Worm (Caenorhabditis elegans) whole organism, L1 larva: ENCODE data around the gene cgt-1.

Source experiments
- C16A3.4 ChIP-seq: fragments of 150-350 bp; optimal IDR thresholded peaks from 2 replicates; lab custom pipeline; 2014; ENCODE audit warnings: missing biosample characterization, missing genetic modification characterization
- C34B4.2 ChIP-seq: sonication (generic microtip); optimal IDR thresholded peaks from 2 replicates; lab custom pipeline; 2017; ENCODE audit warnings: mild to moderate bottlenecking, missing genetic modification characterization, missing compliant biosample characterization
- blmp-1 ChIP-seq: fragments of 150-350 bp; optimal IDR thresholded peaks from 2 replicates; lab custom pipeline; 2014; ENCODE audit warnings: missing biosample characterization, missing genetic modification characterization
- ceh-63 ChIP-seq: fragments of 200-800 bp; sonication (Bioruptor generic); optimal IDR thresholded peaks from 2 replicates; lab custom pipeline; 2018; ENCODE audit warnings: mild to moderate bottlenecking, missing genetic modification characterization, missing compliant biosample characterization
- ceh-88 ChIP-seq: fragments of 200-800 bp; sonication (Bioruptor generic); IDR thresholded peaks from 2 replicates; pipeline ENCODE4 v1.3.6; 2022; ENCODE audit warnings: missing genetic modification characterization, missing compliant biosample characterization
- ces-1 ChIP-seq: fragments of 150-350 bp; optimal IDR thresholded peaks from 2 replicates; lab custom pipeline; 2014; ENCODE audit warnings: missing biosample characterization, missing genetic modification reagents, missing genetic modification characterization
- efl-1 ChIP-seq, 4 experiments: fragments of 150-350 bp; optimal IDR thresholded peaks in 3 of 4; peaks in 1 of 4; 1 replicate in 1 of 4; 2 replicates in 3 of 4; lab custom pipeline; 2014; ENCODE audit warnings: missing biosample characterization in 2 of 4, missing genetic modification characterization in 2 of 4, missing genetic modification reagents in 2 of 4
- efl-3 ChIP-seq: fragments of 200-800 bp; sonication (Bioruptor generic); optimal IDR thresholded peaks from 2 replicates; lab custom pipeline; 2018; ENCODE audit warnings: mild to moderate bottlenecking, missing genetic modification characterization, missing compliant biosample characterization
- egl-13 ChIP-seq: sonication (generic microtip); optimal IDR thresholded peaks from 2 replicates; lab custom pipeline; 2016; ENCODE audit warnings: missing genotype, missing genetic modification reagents, missing genetic modification characterization, missing compliant biosample characterization
- elt-2 ChIP-seq: sonication (generic microtip); optimal IDR thresholded peaks from 2 replicates; lab custom pipeline; 2016; ENCODE audit warnings: missing genetic modification characterization, mild to moderate bottlenecking, inconsistent platforms, missing compliant biosample characterization, missing genetic modification reagents
- fkh-8 ChIP-seq: sonication (generic microtip); optimal IDR thresholded peaks from 2 replicates; lab custom pipeline; 2016; ENCODE audit warnings: mild to moderate bottlenecking, missing genetic modification characterization, missing compliant biosample characterization
- hlh-17 ChIP-seq: fragments of 200-800 bp; sonication (Bioruptor generic); optimal IDR thresholded peaks from 2 replicates; lab custom pipeline; 2018; ENCODE audit warnings: missing genetic modification characterization, mild to moderate bottlenecking, missing compliant biosample characterization, moderate library complexity, borderline replicate concordance
- hpl-2 ChIP-seq: fragments of 150-350 bp; optimal IDR thresholded peaks from 2 replicates; lab custom pipeline; 2014; ENCODE audit warnings: missing biosample characterization, missing genetic modification reagents, missing genetic modification characterization
- irx-1 ChIP-seq: sonication (generic microtip); optimal IDR thresholded peaks from 2 replicates; lab custom pipeline; 2016; ENCODE audit warnings: missing genetic modification characterization, missing compliant biosample characterization
- jun-1 ChIP-seq: fragments of 150-350 bp; optimal IDR thresholded peaks from 2 replicates; lab custom pipeline; 2014; ENCODE audit warnings: missing biosample characterization, missing genetic modification reagents, missing genetic modification characterization
- lin-13 ChIP-seq: fragments of 150-350 bp; optimal IDR thresholded peaks from 2 replicates; lab custom pipeline; 2014; ENCODE audit warnings: missing biosample characterization, missing genetic modification reagents, missing genetic modification characterization
- lin-15B ChIP-seq: fragments of 150-350 bp; sonication (generic microtip); optimal IDR thresholded peaks from 3 replicates; lab custom pipeline; 2014; ENCODE audit warnings: missing biosample characterization, missing genetic modification characterization
- lin-39 ChIP-seq: fragments of 150-350 bp; optimal IDR thresholded peaks from 2 replicates; lab custom pipeline; 2014; ENCODE audit warnings: missing biosample characterization, missing genetic modification reagents, missing genetic modification characterization
- lsy-2 ChIP-seq, 2 experiments: fragments of 150-350 bp; optimal IDR thresholded peaks; 2 replicates each; lab custom pipeline; 2014; ENCODE audit warnings: missing biosample characterization in 2 of 2, missing genetic modification characterization in 2 of 2
- mab-9 ChIP-seq: fragments of 200-800 bp; sonication (Bioruptor generic); IDR thresholded peaks from 2 replicates; pipeline ENCODE4 v1.3.6; 2022; ENCODE audit warnings: missing genetic modification reagents, missing genetic modification characterization, missing compliant biosample characterization
- mep-1 ChIP-seq: fragments of 150-350 bp; optimal IDR thresholded peaks from 2 replicates; lab custom pipeline; 2014; ENCODE audit warnings: missing biosample characterization, missing genetic modification characterization
- nhr-12 ChIP-seq: sonication (generic microtip); optimal IDR thresholded peaks from 2 replicates; lab custom pipeline; 2017; ENCODE audit warnings: missing biosample characterization, missing genetic modification characterization
- nhr-28 ChIP-seq: fragments of 150-350 bp; optimal IDR thresholded peaks from 2 replicates; lab custom pipeline; 2014; ENCODE audit warnings: missing biosample characterization, missing genetic modification characterization
- nhr-47 ChIP-seq: sonication (generic microtip); optimal IDR thresholded peaks from 2 replicates; lab custom pipeline; 2016; ENCODE audit warnings: mild to moderate bottlenecking, missing genetic modification characterization, moderate library complexity, missing compliant biosample characterization
- nhr-76 ChIP-seq: sonication (generic microtip); optimal IDR thresholded peaks from 2 replicates; lab custom pipeline; 2017; ENCODE audit warnings: missing biosample characterization, missing genetic modification characterization
- nhr-90 ChIP-seq: sonication (generic microtip); optimal IDR thresholded peaks from 2 replicates; lab custom pipeline; 2016; ENCODE audit warnings: mild to moderate bottlenecking, missing genetic modification characterization, missing compliant biosample characterization; ENCODE audit not compliant: poor library complexity
- pag-3 ChIP-seq: sonication (generic microtip); optimal IDR thresholded peaks from 2 replicates; lab custom pipeline; 2017; ENCODE audit warnings: missing genetic modification characterization, mild to moderate bottlenecking, missing compliant biosample characterization, antibody characterized with exemption, borderline replicate concordance; ENCODE audit not compliant: insufficient read depth
- pqm-1 ChIP-seq: sonication (generic microtip); optimal IDR thresholded peaks from 3 replicates; lab custom pipeline; 2017; ENCODE audit warnings: missing biosample characterization, missing genetic modification characterization
- snpc-4 ChIP-seq: fragments of 150-350 bp; optimal IDR thresholded peaks from 2 replicates; lab custom pipeline; 2014; ENCODE audit warnings: missing biosample characterization, missing genetic modification characterization
- sox-4 ChIP-seq: sonication (generic microtip); optimal IDR thresholded peaks from 2 replicates; lab custom pipeline; 2016; ENCODE audit warnings: missing genetic modification characterization, missing compliant biosample characterization
- swsn-7 ChIP-seq: sonication (generic microtip); optimal IDR thresholded peaks from 2 replicates; lab custom pipeline; 2016; ENCODE audit warnings: missing genetic modification characterization, missing compliant biosample characterization
- tlp-1 ChIP-seq: fragments of 150-350 bp; optimal IDR thresholded peaks from 2 replicates; lab custom pipeline; 2014; ENCODE audit warnings: missing biosample characterization, missing genetic modification characterization
- unc-130 ChIP-seq: fragments of 150-350 bp; optimal IDR thresholded peaks from 2 replicates; lab custom pipeline; 2017; ENCODE audit warnings: missing biosample characterization, missing genetic modification characterization, inconsistent platforms
- unc-30 ChIP-seq: sonication (generic microtip); optimal IDR thresholded peaks from 2 replicates; lab custom pipeline; 2017; ENCODE audit warnings: missing biosample characterization, missing genetic modification characterization
- xbp-1 ChIP-seq: sonication (generic microtip); optimal IDR thresholded peaks from 2 replicates; lab custom pipeline; 2016; ENCODE audit warnings: missing genetic modification characterization, missing compliant biosample characterization
- zip-4 ChIP-seq: fragments of 200-800 bp; sonication (Bioruptor generic); optimal IDR thresholded peaks from 2 replicates; lab custom pipeline; 2018; ENCODE audit warnings: mild to moderate bottlenecking, missing genetic modification characterization, moderate library complexity, missing compliant biosample characterization
- ztf-11 ChIP-seq, 2 experiments: sonication (generic microtip); optimal IDR thresholded peaks; 2 replicates each; lab custom pipeline; 2016 to 2017; ENCODE audit warnings: missing genetic modification characterization in 2 of 2, missing biosample characterization in 1 of 2, missing compliant biosample characterization in 1 of 2

cgt-1 gene

DNA sequence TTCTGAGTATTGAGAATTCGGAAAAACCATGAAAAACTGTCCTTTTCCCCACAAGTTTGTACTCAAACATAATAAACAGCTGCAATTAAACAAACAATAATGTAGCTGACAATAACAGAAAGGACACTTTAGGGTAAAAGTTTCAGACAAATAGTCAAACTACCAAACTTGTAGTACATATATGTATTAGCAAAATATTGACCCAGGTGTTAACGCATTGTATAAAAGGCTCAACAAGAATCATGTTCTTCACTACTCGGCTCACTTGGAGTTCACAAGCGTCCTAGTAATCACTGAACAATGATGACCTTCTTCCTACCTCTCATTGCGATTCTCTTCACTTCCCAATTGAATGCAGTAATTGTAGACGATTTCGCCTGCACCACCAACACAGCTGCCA lies 23.2 kb upstream of the cgt-1 start, which contains the start of gene F35E8.6:
TSS of gene F35E8.6 (plus strand) at position 301 of the 400 bp plus-strand sequence.
- TF ChIP-seq fkh-8 (no peak), unc-130 (no peak), C16A3.4 (no peak), ceh-63 (GFP tag; lab: Kevin White, UChicago) (no peak), lin-15B (tag; lab: Kevin White, UChicago) (no peak), nhr-28 (tag; lab: Kevin White, UChicago) (no peak), ces-1 (no peak)

DNA sequence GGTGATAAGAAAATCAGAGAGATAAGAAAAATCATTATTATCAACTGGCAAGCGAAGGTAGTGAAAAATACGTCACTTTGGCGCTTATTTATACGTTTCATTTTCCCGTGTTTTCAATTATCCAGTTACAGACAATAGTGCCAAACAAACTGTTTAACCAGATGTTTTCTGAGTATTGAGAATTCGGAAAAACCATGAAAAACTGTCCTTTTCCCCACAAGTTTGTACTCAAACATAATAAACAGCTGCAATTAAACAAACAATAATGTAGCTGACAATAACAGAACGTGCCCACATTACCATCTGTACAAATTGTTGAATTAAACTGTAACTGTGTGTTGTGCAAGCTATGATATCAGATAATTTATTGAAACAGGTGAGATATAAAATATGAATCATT lies 16.9 kb upstream of the cgt-1 start, which contains the start of the genes F35E8.1 and F35E8.2:
TSS of gene F35E8.1 (minus strand) at position 101 of the 400 bp plus-strand sequence.
TSS of gene F35E8.2 (plus strand) at position 132 of the 400 bp plus-strand sequence.
- TF ChIP-seq elt-2 (tag; lab: Kevin White, UChicago), result peak; percentile 4

DNA sequence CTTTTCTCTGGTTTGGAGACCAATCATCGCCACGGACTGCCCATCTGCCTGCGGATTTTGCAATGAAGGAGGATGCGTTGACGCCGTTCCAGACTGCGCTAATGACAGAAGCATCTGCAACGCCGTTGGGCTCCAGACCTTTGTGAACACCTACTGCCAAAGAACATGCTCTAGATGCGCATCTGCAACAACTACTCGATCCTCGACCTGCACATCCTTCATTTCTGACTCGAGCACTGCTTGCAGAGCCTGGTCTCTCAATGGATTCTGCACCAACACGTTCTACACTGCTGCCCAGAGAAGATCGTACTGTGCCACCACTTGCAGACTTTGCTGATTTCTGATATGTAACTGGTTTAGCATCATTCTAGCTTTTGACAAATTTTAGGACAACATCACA lies 11.9 kb upstream of the cgt-1 start:
- TF ChIP-seq lin-13 (GFP tag; lab: Kevin White, UChicago), result no peak
- TF ChIP-seq efl-1 (optimal IDR thresholded peaks at IDR 0.05; lab: Kevin White, UChicago), result no peak
- peak in 1 of 2 experiments; percentile 90 for TF ChIP-seq efl-1 (GFP tag; optimal IDR thresholded peaks at IDR 0.05 in 1 of 2; lab: Kevin White, UChicago)
- no peak for TF ChIP-seq pag-3 (tag; lab: Kevin White, UChicago)
- no peak for TF ChIP-seq swsn-7
- TF ChIP-seq efl-3 (GFP tag; lab: Kevin White, UChicago), result no peak
- no peak for TF ChIP-seq lin-15B (tag; lab: Kevin White, UChicago)
- no peak for TF ChIP-seq nhr-12
- no peak for TF ChIP-seq ceh-63 (GFP tag; lab: Kevin White, UChicago)
- TF ChIP-seq ceh-88 (GFP tag; lab: Robert Waterston, UW), result no peak
- TF ChIP-seq, all 84 proteins: peak for 1

DNA sequence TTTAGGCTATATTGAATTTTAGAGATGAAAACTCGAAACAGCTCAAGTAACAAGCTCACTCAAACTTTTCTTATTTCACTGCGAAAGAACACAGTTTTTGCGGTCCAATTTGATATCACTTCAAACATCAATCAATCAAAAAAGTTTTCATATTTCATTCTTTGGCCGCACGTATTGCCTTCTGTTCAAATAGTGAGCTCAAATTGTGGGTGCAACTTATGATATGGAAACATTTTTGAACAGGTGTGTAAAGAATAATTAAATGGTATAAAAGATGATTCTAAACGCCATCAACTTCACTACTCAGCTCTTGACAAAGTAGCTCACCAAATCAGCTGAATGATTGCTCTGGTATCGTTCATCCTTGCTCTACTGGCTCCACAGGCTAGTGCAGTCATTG lies 11.0 kb upstream of the cgt-1 start, which contains the start of gene T06C12.14:
TSS of gene T06C12.14 (plus strand) at position 301 of the 400 bp plus-strand sequence.
- TF ChIP-seq lin-39 (tag; lab: Kevin White, UChicago), result no peak
- TF ChIP-seq pag-3 (tag; lab: Kevin White, UChicago), result no peak
- no peak for TF ChIP-seq mep-1 (tag; lab: Kevin White, UChicago)
- no peak for TF ChIP-seq swsn-7
- no peak for TF ChIP-seq pqm-1

DNA sequence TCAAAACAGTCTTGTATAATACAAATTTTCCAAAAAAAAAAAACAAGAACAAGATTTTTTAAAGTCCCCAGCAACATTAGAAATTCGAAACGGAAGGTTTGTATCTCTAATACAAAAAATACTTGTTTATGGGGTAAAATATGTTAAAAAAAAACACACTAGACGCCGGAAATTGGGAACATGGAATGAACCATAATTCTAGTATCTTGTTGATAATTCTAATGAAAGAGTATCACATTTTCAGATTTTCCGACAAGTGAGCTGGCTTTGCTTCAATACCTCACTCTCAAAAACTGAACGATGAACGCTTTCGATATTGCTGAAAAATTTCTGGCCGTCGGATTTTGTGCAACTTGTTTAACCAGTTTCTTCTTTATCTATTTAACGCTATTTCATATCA lies 9.0 kb upstream of the cgt-1 start, which contains the start of gene str-60:
TSS of gene str-60 (plus strand) at position 301 of the 400 bp plus-strand sequence.
- no peak for TF ChIP-seq egl-13 (tag; lab: Kevin White, UChicago)
- no peak for TF ChIP-seq snpc-4 (tag; lab: Kevin White, UChicago)
- TF ChIP-seq mab-9, result no peak
- no peak for TF ChIP-seq xbp-1 (tag; lab: Kevin White, UChicago)
- TF ChIP-seq hlh-17 (GFP tag; lab: Kevin White, UChicago), result no peak
- TF ChIP-seq nhr-47 (tag; lab: Kevin White, UChicago), result no peak
- no peak for TF ChIP-seq sox-4 (tag; lab: Kevin White, UChicago)
- TF ChIP-seq nhr-76, result no peak
- TF ChIP-seq tlp-1, result no peak
- TF ChIP-seq ztf-11 (tag; optimal IDR thresholded peaks at IDR 0.05; lab: Kevin White, UChicago), result no peak
- no peak for TF ChIP-seq lsy-2 (tag; optimal IDR thresholded peaks at IDR 0.05; lab: Kevin White, UChicago)
- no peak for TF ChIP-seq unc-30 (tag; lab: Kevin White, UChicago)
- TF ChIP-seq, all 84 proteins: peak for 0

DNA sequence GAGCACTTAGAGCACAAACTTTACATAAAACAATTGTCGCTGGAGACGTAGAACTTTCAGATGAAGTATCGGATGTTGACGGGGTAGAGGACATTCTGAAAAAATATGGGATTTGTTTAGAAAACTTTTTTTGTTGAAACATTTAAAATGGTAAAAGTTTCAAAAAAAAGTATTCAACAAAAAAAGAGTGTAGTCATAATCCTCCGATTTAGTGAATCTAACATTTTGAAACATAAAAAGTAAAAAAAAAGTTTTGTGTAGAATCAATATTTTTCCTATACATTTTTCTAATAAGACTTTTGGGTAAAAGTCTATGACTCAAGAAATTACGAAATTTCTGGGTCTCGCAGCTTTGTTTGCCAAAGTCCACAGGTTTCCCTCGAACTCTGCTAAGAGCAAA lies 8.0 kb upstream of the cgt-1 start, which contains the start of gene nhr-213:
TSS of gene nhr-213 (minus strand) at position 101 of the 400 bp plus-strand sequence.
- TF ChIP-seq irx-1 (no peak), mep-1 (tag; lab: Kevin White, UChicago) (no peak), zip-4 (GFP tag; lab: Kevin White, UChicago) (no peak), jun-1 (tag; lab: Kevin White, UChicago) (no peak), ztf-11 (tag; optimal IDR thresholded peaks at IDR 0.05; lab: Kevin White, UChicago) (no peak), C34B4.2 (tag; lab: Kevin White, UChicago) (no peak), hpl-2 (GFP tag; lab: Kevin White, UChicago) (no peak), fkh-8 (no peak), blmp-1 (tag; lab: Kevin White, UChicago) (no peak), nhr-90 (no peak), sox-4 (tag; lab: Kevin White, UChicago) (no peak), ceh-63 (GFP tag; lab: Kevin White, UChicago) (no peak)
